Worm (Caenorhabditis elegans) whole organism, L1 larva: ENCODE measurements around the gene slc-25A26.

Experiments used
- C04F5.9 ChIP-seq: sonication (generic microtip); optimal IDR thresholded peaks from 2 replicates; lab custom pipeline; 2016; ENCODE audit warnings: missing genetic modification characterization, missing compliant biosample characterization
- C16A3.4 ChIP-seq: fragments of 150-350 bp; optimal IDR thresholded peaks from 2 replicates; lab custom pipeline; 2014; ENCODE audit warnings: missing biosample characterization, missing genetic modification characterization
- Y116A8C.19 ChIP-seq: sonication (generic microtip); optimal IDR thresholded peaks from 2 replicates; lab custom pipeline; 2016; ENCODE audit warnings: missing compliant biosample characterization, missing genetic modification characterization, borderline replicate concordance
- aha-1 ChIP-seq: fragments of 150-350 bp; optimal IDR thresholded peaks from 2 replicates; lab custom pipeline; 2014; ENCODE audit warnings: missing biosample characterization, missing genetic modification characterization
- aly-2 ChIP-seq: fragments of 150-350 bp; optimal IDR thresholded peaks from 2 replicates; lab custom pipeline; 2014; ENCODE audit warnings: missing biosample characterization, missing genetic modification characterization
- ceh-63 ChIP-seq: fragments of 200-800 bp; sonication (Bioruptor generic); optimal IDR thresholded peaks from 2 replicates; lab custom pipeline; 2018; ENCODE audit warnings: mild to moderate bottlenecking, missing genetic modification characterization, missing compliant biosample characterization
- ceh-88 ChIP-seq: fragments of 200-800 bp; sonication (Bioruptor generic); IDR thresholded peaks from 2 replicates; pipeline ENCODE4 v1.3.6; 2022; ENCODE audit warnings: missing genetic modification characterization, missing compliant biosample characterization
- dpl-1 ChIP-seq, 3 experiments: fragments of 150-350 bp in 2 of 3; sonication (generic microtip) in 1 of 3; optimal IDR thresholded peaks; 2 replicates each; lab custom pipeline; 2014 to 2017; ENCODE audit warnings: missing biosample characterization in 3 of 3, missing genetic modification characterization in 3 of 3, missing genetic modification reagents in 3 of 3
- dsc-1 ChIP-seq: sonication (generic microtip); optimal IDR thresholded peaks from 2 replicates; lab custom pipeline; 2016; ENCODE audit warnings: mild to moderate bottlenecking, missing genetic modification characterization, missing compliant biosample characterization
- efl-3 ChIP-seq: fragments of 200-800 bp; sonication (Bioruptor generic); optimal IDR thresholded peaks from 2 replicates; lab custom pipeline; 2018; ENCODE audit warnings: mild to moderate bottlenecking, missing genetic modification characterization, missing compliant biosample characterization
- egl-13 ChIP-seq: sonication (generic microtip); optimal IDR thresholded peaks from 2 replicates; lab custom pipeline; 2016; ENCODE audit warnings: missing genotype, missing genetic modification reagents, missing genetic modification characterization, missing compliant biosample characterization
- egl-27 ChIP-seq, 2 experiments: fragments of 150-350 bp in 1 of 2; sonication (generic microtip); optimal IDR thresholded peaks; 3 replicates each; lab custom pipeline; 2017 to 2018; ENCODE audit warnings: missing biosample characterization in 2 of 2, missing genetic modification characterization in 2 of 2, missing genetic modification reagents in 2 of 2
- elt-2 ChIP-seq: sonication (generic microtip); optimal IDR thresholded peaks from 2 replicates; lab custom pipeline; 2016; ENCODE audit warnings: missing genetic modification characterization, mild to moderate bottlenecking, inconsistent platforms, missing compliant biosample characterization, missing genetic modification reagents
- elt-3 ChIP-seq, 6 experiments: fragments of 150-350 bp in 1 of 6; sonication (generic microtip); optimal IDR thresholded peaks; 2 replicates each; lab custom pipeline; 2017 to 2018; ENCODE audit warnings: missing biosample characterization in 6 of 6, missing genetic modification characterization in 6 of 6, inconsistent platforms in 1 of 6
- fkh-10 ChIP-seq: sonication (generic microtip); optimal IDR thresholded peaks from 2 replicates; lab custom pipeline; 2017; ENCODE audit warnings: missing biosample characterization, missing genetic modification reagents, missing genetic modification characterization
- fkh-4 ChIP-seq: sonication (generic microtip); optimal IDR thresholded peaks from 2 replicates; lab custom pipeline; 2016; ENCODE audit warnings: missing compliant biosample characterization, missing genetic modification characterization, borderline replicate concordance
- fkh-8 ChIP-seq: sonication (generic microtip); optimal IDR thresholded peaks from 2 replicates; lab custom pipeline; 2016; ENCODE audit warnings: mild to moderate bottlenecking, missing genetic modification characterization, missing compliant biosample characterization
- fos-1 ChIP-seq: fragments of 150-350 bp; optimal IDR thresholded peaks from 2 replicates; lab custom pipeline; 2014; ENCODE audit warnings: missing biosample characterization, missing genetic modification characterization
- hlh-17 ChIP-seq: fragments of 200-800 bp; sonication (Bioruptor generic); optimal IDR thresholded peaks from 2 replicates; lab custom pipeline; 2018; ENCODE audit warnings: missing genetic modification characterization, mild to moderate bottlenecking, missing compliant biosample characterization, moderate library complexity, borderline replicate concordance
- isw-1 ChIP-seq: fragments of 200-800 bp; sonication (Bioruptor generic); IDR thresholded peaks from 2 replicates; pipeline ENCODE4 v1.3.6; 2022; ENCODE audit warnings: missing genetic modification characterization, missing compliant biosample characterization
- jun-1 ChIP-seq: fragments of 150-350 bp; optimal IDR thresholded peaks from 2 replicates; lab custom pipeline; 2014; ENCODE audit warnings: missing biosample characterization, missing genetic modification reagents, missing genetic modification characterization
- lin-13 ChIP-seq: fragments of 150-350 bp; optimal IDR thresholded peaks from 2 replicates; lab custom pipeline; 2014; ENCODE audit warnings: missing biosample characterization, missing genetic modification reagents, missing genetic modification characterization
- lin-14 ChIP-seq: fragments of 200-800 bp; sonication (Bioruptor generic); optimal IDR thresholded peaks from 2 replicates; lab custom pipeline; 2018; ENCODE audit warnings: mild to moderate bottlenecking, missing genetic modification characterization, moderate library complexity, missing compliant biosample characterization
- lir-3 ChIP-seq: sonication (generic microtip); optimal IDR thresholded peaks from 2 replicates; lab custom pipeline; 2016; ENCODE audit warnings: mild to moderate bottlenecking, missing genetic modification characterization, moderate library complexity, missing compliant biosample characterization; ENCODE audit not compliant: poor library complexity
- mef-2 ChIP-seq: fragments of 150-350 bp; optimal IDR thresholded peaks from 2 replicates; lab custom pipeline; 2014; ENCODE audit warnings: missing biosample characterization, missing genetic modification characterization
- mep-1 ChIP-seq: fragments of 150-350 bp; optimal IDR thresholded peaks from 2 replicates; lab custom pipeline; 2014; ENCODE audit warnings: missing biosample characterization, missing genetic modification characterization
- nhr-11 ChIP-seq: fragments of 150-350 bp; optimal IDR thresholded peaks from 2 replicates; lab custom pipeline; 2014; ENCODE audit warnings: missing biosample characterization, missing genetic modification characterization
- nhr-19 ChIP-seq: fragments of 200-800 bp; sonication (Bioruptor generic); conservative IDR thresholded peaks from 2 replicates; pipeline ENCODE4 v1.3.6; 2022; ENCODE audit warnings: missing genetic modification characterization, missing compliant biosample characterization
- nhr-20 ChIP-seq: sonication (generic microtip); optimal IDR thresholded peaks from 2 replicates; lab custom pipeline; 2016; ENCODE audit warnings: mild to moderate bottlenecking, missing genetic modification characterization, missing compliant biosample characterization
- nhr-47 ChIP-seq: sonication (generic microtip); optimal IDR thresholded peaks from 2 replicates; lab custom pipeline; 2016; ENCODE audit warnings: mild to moderate bottlenecking, missing genetic modification characterization, moderate library complexity, missing compliant biosample characterization
- nhr-71 ChIP-seq: sonication (generic microtip); optimal IDR thresholded peaks from 2 replicates; lab custom pipeline; 2016; ENCODE audit warnings: mild to moderate bottlenecking, missing genetic modification characterization, moderate library complexity, missing compliant biosample characterization
- nhr-77 ChIP-seq: fragments of 150-350 bp; optimal IDR thresholded peaks from 2 replicates; lab custom pipeline; 2014; ENCODE audit warnings: missing biosample characterization, missing genetic modification characterization
- nhr-84 ChIP-seq: sonication (generic microtip); optimal IDR thresholded peaks from 2 replicates; lab custom pipeline; 2017; ENCODE audit warnings: missing biosample characterization, missing genetic modification characterization
- nhr-85 ChIP-seq: sonication (generic microtip); peaks from one replicate; lab custom pipeline; 2016; ENCODE audit warnings: missing genetic modification characterization, inconsistent platforms, missing compliant biosample characterization
- nhr-90 ChIP-seq: sonication (generic microtip); optimal IDR thresholded peaks from 2 replicates; lab custom pipeline; 2016; ENCODE audit warnings: mild to moderate bottlenecking, missing genetic modification characterization, missing compliant biosample characterization; ENCODE audit not compliant: poor library complexity
- pag-3 ChIP-seq: sonication (generic microtip); optimal IDR thresholded peaks from 2 replicates; lab custom pipeline; 2017; ENCODE audit warnings: missing genetic modification characterization, mild to moderate bottlenecking, missing compliant biosample characterization, antibody characterized with exemption, borderline replicate concordance; ENCODE audit not compliant: insufficient read depth
- rnt-1 ChIP-seq: sonication (generic microtip); optimal IDR thresholded peaks from 2 replicates; lab custom pipeline; 2016; ENCODE audit warnings: mild to moderate bottlenecking, missing genetic modification characterization, moderate library complexity, missing compliant biosample characterization
- skn-1 ChIP-seq: fragments of 150-350 bp; optimal IDR thresholded peaks from 2 replicates; lab custom pipeline; 2014; ENCODE audit warnings: missing biosample characterization, missing genetic modification characterization
- snpc-4 ChIP-seq: fragments of 150-350 bp; optimal IDR thresholded peaks from 2 replicates; lab custom pipeline; 2014; ENCODE audit warnings: missing biosample characterization, missing genetic modification characterization
- sox-4 ChIP-seq: sonication (generic microtip); optimal IDR thresholded peaks from 2 replicates; lab custom pipeline; 2016; ENCODE audit warnings: missing genetic modification characterization, missing compliant biosample characterization
- unc-130 ChIP-seq: fragments of 150-350 bp; optimal IDR thresholded peaks from 2 replicates; lab custom pipeline; 2017; ENCODE audit warnings: missing biosample characterization, missing genetic modification characterization, inconsistent platforms
- unc-30 ChIP-seq: sonication (generic microtip); optimal IDR thresholded peaks from 2 replicates; lab custom pipeline; 2017; ENCODE audit warnings: missing biosample characterization, missing genetic modification characterization
- unc-98 ChIP-seq: fragments of 200-800 bp; sonication (Bioruptor generic); IDR thresholded peaks from 2 replicates; pipeline ENCODE4 v1.3.6; 2022; ENCODE audit warnings: missing genetic modification characterization, missing compliant biosample characterization
- vab-15 ChIP-seq: sonication (generic microtip); optimal IDR thresholded peaks from 2 replicates; lab custom pipeline; 2017; ENCODE audit warnings: missing genotype, mild to moderate bottlenecking, missing genetic modification characterization, missing compliant biosample characterization
- xbp-1 ChIP-seq: sonication (generic microtip); optimal IDR thresholded peaks from 2 replicates; lab custom pipeline; 2016; ENCODE audit warnings: missing genetic modification characterization, missing compliant biosample characterization
- zip-4 ChIP-seq: fragments of 200-800 bp; sonication (Bioruptor generic); optimal IDR thresholded peaks from 2 replicates; lab custom pipeline; 2018; ENCODE audit warnings: mild to moderate bottlenecking, missing genetic modification characterization, moderate library complexity, missing compliant biosample characterization
- ztf-11 ChIP-seq, 2 experiments: sonication (generic microtip); optimal IDR thresholded peaks; 2 replicates each; lab custom pipeline; 2016 to 2017; ENCODE audit warnings: missing genetic modification characterization in 2 of 2, missing biosample characterization in 1 of 2, missing compliant biosample characterization in 1 of 2
- ztf-4 ChIP-seq: fragments of 150-350 bp; optimal IDR thresholded peaks from 2 replicates; lab custom pipeline; 2014; ENCODE audit warnings: missing biosample characterization, missing genetic modification characterization

Gene slc-25A26

ce11 chrIV:8947146-8947545 is 16.9 kb downstream of the slc-25A26 start (continued):
- TF ChIP-seq elt-2 (tag; lab: Kevin White, UChicago) (no peak), jun-1 (tag; lab: Kevin White, UChicago) (no peak), xbp-1 (peak; percentile 50), efl-3 (GFP tag; lab: Kevin White, UChicago) (no peak), zip-4 (GFP tag; lab: Kevin White, UChicago) (no peak), rnt-1 (tag; lab: Kevin White, UChicago) (peak; percentile 64), nhr-11 (tag; lab: Kevin White, UChicago) (no peak), mep-1 (peak; percentile 47), egl-13 (tag; lab: Kevin White, UChicago) (peak; percentile 23), hlh-17 (GFP tag; lab: Kevin White, UChicago) (no peak), nhr-84 (tag; lab: Kevin White, UChicago) (no peak), fkh-10 (GFP tag; lab: Kevin White, UChicago) (no peak), lin-14 (peak; percentile 94), fos-1 (no peak), vab-15 (tag; lab: Kevin White, UChicago) (no peak), C04F5.9 (tag; lab: Kevin White, UChicago) (no peak), dpl-1 (GFP tag; optimal IDR thresholded peaks at IDR 0.05; lab: Kevin White, UChicago) (no peak), nhr-20 (peak; percentile 62), snpc-4 (tag; lab: Kevin White, UChicago) (peak; percentile 50), Y116A8C.19 (no peak), egl-27 (tag; optimal IDR thresholded peaks at IDR 0.05; lab: Kevin White, UChicago) (no peak), lin-13 (GFP tag; lab: Kevin White, UChicago) (no peak), unc-130 (tag; lab: Kevin White, UChicago) (peak; percentile 30), mef-2 (tag; lab: Kevin White, UChicago) (no peak), aha-1 (tag; lab: Kevin White, UChicago) (no peak), isw-1 (GFP tag; lab: Robert Waterston, UW) (peak; percentile 20; the same call in 1 of the 2 replicates), sox-4 (tag; lab: Kevin White, UChicago) (no peak), ceh-63 (GFP tag; lab: Kevin White, UChicago) (no peak), ztf-4 (no peak), dsc-1 (peak; percentile 76), ztf-11 (tag; optimal IDR thresholded peaks at IDR 0.05; lab: Kevin White, UChicago) (peak in 1 of 2 experiments; percentile 29)
- TF ChIP-seq, all 84 proteins: peak for 28

DNA sequence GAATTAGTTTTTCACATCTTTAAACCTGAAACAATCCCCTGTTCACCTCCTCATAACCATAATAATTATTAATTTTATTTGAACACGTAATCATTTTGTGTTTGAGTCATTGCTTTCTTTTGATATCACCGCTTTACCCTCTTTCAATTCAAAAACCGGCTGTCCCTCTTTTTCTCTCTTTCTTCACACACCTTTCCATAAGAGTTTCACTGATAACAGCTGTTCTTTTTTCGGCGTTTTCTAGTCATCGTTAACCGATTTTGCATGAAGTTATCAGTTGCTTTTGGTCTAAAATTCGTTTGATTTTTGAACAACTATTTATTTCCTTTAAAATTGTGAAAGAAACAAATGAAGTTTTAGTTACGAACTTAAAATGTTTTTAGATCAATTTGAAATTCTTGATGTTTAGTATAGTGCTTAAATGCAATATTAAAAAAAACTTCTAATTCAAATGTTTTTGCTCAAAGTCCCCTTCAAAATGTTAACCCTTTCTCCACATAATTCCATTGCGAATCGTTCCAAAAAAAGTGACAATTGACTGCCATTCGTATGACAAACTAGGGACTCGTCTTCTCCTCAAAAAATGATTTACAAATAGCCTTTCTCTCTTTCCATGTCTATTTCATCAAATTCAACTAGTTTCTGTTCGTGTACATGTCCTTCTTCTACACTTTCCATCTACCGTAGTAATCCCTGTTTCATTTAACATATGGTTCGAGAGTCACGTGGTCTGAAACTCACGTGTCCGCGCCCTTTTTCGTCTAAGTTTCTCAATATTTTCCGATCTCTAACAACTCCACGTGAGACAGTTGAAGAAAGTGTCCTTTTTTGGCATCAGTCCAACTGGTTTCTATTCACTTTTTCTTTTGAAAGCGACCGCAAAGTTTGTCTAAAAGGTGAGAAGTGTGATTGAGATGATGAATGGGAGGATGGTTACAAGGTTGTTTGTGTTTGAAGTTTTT is 19.1 kb downstream of the slc-25A26 start:
- TF ChIP-seq egl-13 (tag; lab: Kevin White, UChicago) (no peak), nhr-90 (tag; lab: Kevin White, UChicago) (peak; percentile 92), unc-130 (tag; lab: Kevin White, UChicago) (peak; percentile 48), nhr-77 (tag; lab: Kevin White, UChicago) (no peak), fkh-8 (tag; lab: Kevin White, UChicago) (peak; percentile 43), C16A3.4 (peak; percentile 51), elt-2 (tag; lab: Kevin White, UChicago) (peak; percentile 58), nhr-47 (tag; lab: Kevin White, UChicago) (peak; percentile 88), skn-1 (tag; lab: Kevin White, UChicago) (peak; percentile 68), elt-3 (tag; optimal IDR thresholded peaks at IDR 0.05; lab: Kevin White, UChicago) (peak in 2 of 6 experiments; percentile 86 to 88), nhr-19 (GFP tag; lab: Robert Waterston, UW) (peak; percentile 80), ceh-88 (GFP tag; lab: Robert Waterston, UW) (peak; percentile 43; the same call in 1 of the 2 replicates), pag-3 (tag; lab: Kevin White, UChicago) (no peak), efl-3 (GFP tag; lab: Kevin White, UChicago) (no peak), unc-98 (GFP tag; lab: Robert Waterston, UW) (no peak), nhr-71 (tag; lab: Kevin White, UChicago) (peak; percentile 94), fkh-4 (tag; lab: Kevin White, UChicago) (no peak), nhr-85 (tag; lab: Kevin White, UChicago) (peak; percentile 100), xbp-1 (peak; percentile 64), rnt-1 (tag; lab: Kevin White, UChicago) (peak; percentile 29), lir-3 (peak; percentile 66), aly-2 (tag; lab: Kevin White, UChicago) (no peak), ztf-11 (tag; optimal IDR thresholded peaks at IDR 0.05; lab: Kevin White, UChicago) (peak in 1 of 2 experiments; percentile 24), nhr-20 (peak; percentile 95), unc-30 (tag; lab: Kevin White, UChicago) (no peak)
